Worm (Caenorhabditis elegans) whole organism, L3 larva: ENCODE data around the gene T25B9.2.

ENCODE experiments used
- R02D3.7 ChIP-seq: fragments of 150-350 bp; optimal IDR thresholded peaks from 2 replicates; lab custom pipeline; 2014; ENCODE audit warnings: missing biosample characterization, missing genetic modification characterization
- ZK546.5 ChIP-seq: sonication (generic microtip); optimal IDR thresholded peaks from 2 replicates; lab custom pipeline; 2017; ENCODE audit warnings: missing biosample characterization, missing genetic modification characterization
- aly-2 ChIP-seq: fragments of 150-350 bp; optimal IDR thresholded peaks from 2 replicates; lab custom pipeline; 2014; ENCODE audit warnings: missing biosample characterization, missing genetic modification characterization
- ama-1 ChIP-seq: fragments of 150-350 bp; optimal IDR thresholded peaks from 2 replicates; lab custom pipeline; 2018
- ceh-16 ChIP-seq: sonication (generic microtip); optimal IDR thresholded peaks from 2 replicates; lab custom pipeline; 2017; ENCODE audit warnings: missing biosample characterization, missing genetic modification characterization
- ceh-82 ChIP-seq: fragments of 150-350 bp; optimal IDR thresholded peaks from 2 replicates; lab custom pipeline; 2014; ENCODE audit warnings: missing biosample characterization, missing genetic modification characterization
- ceh-9 ChIP-seq: sonication (generic microtip); optimal IDR thresholded peaks from 2 replicates; lab custom pipeline; 2018; ENCODE audit warnings: missing biosample characterization, missing genetic modification characterization
- daf-12 ChIP-seq: fragments of 150-350 bp; optimal IDR thresholded peaks from 2 replicates; lab custom pipeline; 2014; ENCODE audit warnings: missing biosample characterization, missing genetic modification reagents, missing genetic modification characterization
- egl-5 ChIP-seq: fragments of 150-350 bp; optimal IDR thresholded peaks from 2 replicates; lab custom pipeline; 2017; ENCODE audit warnings: missing biosample characterization, missing genetic modification reagents, missing genetic modification characterization, inconsistent platforms
- elt-1 ChIP-seq: fragments of 150-350 bp; optimal IDR thresholded peaks from 2 replicates; lab custom pipeline; 2014; ENCODE audit warnings: missing biosample characterization, missing genetic modification characterization
- elt-2 ChIP-seq: sonication (generic microtip); optimal IDR thresholded peaks from 2 replicates; lab custom pipeline; 2016; ENCODE audit warnings: missing genetic modification reagents, mild to moderate bottlenecking, missing genetic modification characterization, missing compliant biosample characterization
- elt-3 ChIP-seq, 3 experiments: fragments of 150-350 bp in 1 of 3; sonication (generic microtip) in 2 of 3; optimal IDR thresholded peaks; 2 replicates in 2 of 3; 4 replicates in 1 of 3; lab custom pipeline; 2014 to 2017; ENCODE audit warnings: missing biosample characterization in 3 of 3, missing genetic modification characterization in 3 of 3
- eor-1 ChIP-seq, 2 experiments: fragments of 150-350 bp; optimal IDR thresholded peaks; 2 replicates each; lab custom pipeline; 2014 to 2018; ENCODE audit warnings: missing biosample characterization in 2 of 2, missing genetic modification characterization in 2 of 2
- fkh-10 ChIP-seq: sonication (generic microtip); optimal IDR thresholded peaks from 2 replicates; lab custom pipeline; 2017; ENCODE audit warnings: missing biosample characterization, missing genetic modification reagents, missing genetic modification characterization
- fkh-2 ChIP-seq: fragments of 150-350 bp; optimal IDR thresholded peaks from 2 replicates; lab custom pipeline; 2014; ENCODE audit warnings: missing biosample characterization, missing genetic modification reagents, missing genetic modification characterization
- fos-1 ChIP-seq: fragments of 150-350 bp; optimal IDR thresholded peaks from 2 replicates; lab custom pipeline; 2014; ENCODE audit warnings: missing biosample characterization, missing genetic modification characterization
- hmg-11 ChIP-seq: sonication (generic microtip); optimal IDR thresholded peaks from 2 replicates; lab custom pipeline; 2016; ENCODE audit warnings: missing genetic modification characterization, missing compliant biosample characterization
- jun-1 ChIP-seq: fragments of 150-350 bp; optimal IDR thresholded peaks from 2 replicates; lab custom pipeline; 2014; ENCODE audit warnings: missing biosample characterization, missing genetic modification reagents, missing genetic modification characterization
- lin-15B ChIP-seq: fragments of 150-350 bp; optimal IDR thresholded peaks from 2 replicates; lab custom pipeline; 2014; ENCODE audit warnings: missing biosample characterization, missing genetic modification characterization
- lin-39 ChIP-seq: fragments of 150-350 bp; optimal IDR thresholded peaks from 2 replicates; lab custom pipeline; 2018; ENCODE audit warnings: missing biosample characterization, missing genetic modification reagents, missing genetic modification characterization
- mdl-1 ChIP-seq: fragments of 150-350 bp; optimal IDR thresholded peaks from 2 replicates; lab custom pipeline; 2014; ENCODE audit warnings: missing biosample characterization, missing genetic modification characterization
- mml-1 ChIP-seq: fragments of 150-350 bp; sonication (generic microtip); optimal IDR thresholded peaks from 3 replicates; lab custom pipeline; 2014; ENCODE audit warnings: missing biosample characterization, missing genetic modification characterization
- nfya-1 ChIP-seq: sonication (generic microtip); optimal IDR thresholded peaks from 2 replicates; lab custom pipeline; 2017; ENCODE audit warnings: missing genetic modification characterization, mild to moderate bottlenecking, missing compliant biosample characterization, antibody characterized with exemption, moderate library complexity; ENCODE audit not compliant: insufficient read depth
- nhr-11 ChIP-seq: fragments of 150-350 bp; optimal IDR thresholded peaks from 2 replicates; lab custom pipeline; 2014; ENCODE audit warnings: missing biosample characterization, missing genetic modification characterization
- nhr-12 ChIP-seq: fragments of 150-350 bp; optimal IDR thresholded peaks from 2 replicates; lab custom pipeline; 2014; ENCODE audit warnings: missing biosample characterization, missing genetic modification characterization
- nhr-23 ChIP-seq: fragments of 150-350 bp; optimal IDR thresholded peaks from 2 replicates; lab custom pipeline; 2014; ENCODE audit warnings: missing biosample characterization, missing genetic modification reagents, missing genetic modification characterization
- nhr-25 ChIP-seq: sonication (generic microtip); optimal IDR thresholded peaks from 2 replicates; lab custom pipeline; 2017; ENCODE audit warnings: missing biosample characterization, missing genetic modification characterization
- nhr-28 ChIP-seq: fragments of 150-350 bp; optimal IDR thresholded peaks from 2 replicates; lab custom pipeline; 2014; ENCODE audit warnings: missing biosample characterization, missing genetic modification characterization
- nhr-43 ChIP-seq: sonication (generic microtip); optimal IDR thresholded peaks from 2 replicates; lab custom pipeline; 2016; ENCODE audit warnings: mild to moderate bottlenecking, missing genetic modification characterization, missing compliant biosample characterization; ENCODE audit not compliant: poor library complexity, severe bottlenecking
- nhr-76 ChIP-seq: fragments of 150-350 bp; sonication (generic microtip); optimal IDR thresholded peaks from 5 replicates; lab custom pipeline; 2014; ENCODE audit warnings: missing biosample characterization, missing genetic modification characterization
- nhr-77 ChIP-seq: fragments of 150-350 bp; optimal IDR thresholded peaks from 2 replicates; lab custom pipeline; 2014; ENCODE audit warnings: missing biosample characterization, missing genetic modification characterization
- pha-4 ChIP-seq: fragments of 150-350 bp; optimal IDR thresholded peaks from 2 replicates; lab custom pipeline; 2014; ENCODE audit warnings: missing biosample characterization, missing genetic modification reagents, missing genetic modification characterization
- pqm-1 ChIP-seq: fragments of 150-350 bp; optimal IDR thresholded peaks from 2 replicates; lab custom pipeline; 2017; ENCODE audit warnings: missing biosample characterization, missing genetic modification characterization, inconsistent platforms
- sea-2 ChIP-seq: fragments of 150-350 bp; sonication (generic microtip); optimal IDR thresholded peaks from 4 replicates; lab custom pipeline; 2014; ENCODE audit warnings: missing biosample characterization, missing genetic modification reagents, missing genetic modification characterization
- skn-1 ChIP-seq: fragments of 150-350 bp; optimal IDR thresholded peaks from 2 replicates; lab custom pipeline; 2014; ENCODE audit warnings: missing biosample characterization, missing genetic modification characterization
- snpc-4 ChIP-seq: fragments of 150-350 bp; optimal IDR thresholded peaks from 2 replicates; lab custom pipeline; 2014; ENCODE audit warnings: missing biosample characterization, missing genetic modification characterization
- tbx-2 ChIP-seq: sonication (generic microtip); optimal IDR thresholded peaks from 2 replicates; lab custom pipeline; 2016; ENCODE audit warnings: mild to moderate bottlenecking, missing genetic modification characterization, missing compliant biosample characterization
- unc-39 ChIP-seq: sonication (generic microtip); optimal IDR thresholded peaks from 4 replicates; lab custom pipeline; 2017; ENCODE audit warnings: missing biosample characterization, missing genetic modification characterization
- unc-62 ChIP-seq: fragments of 150-350 bp; sonication (generic microtip); optimal IDR thresholded peaks from 4 replicates; lab custom pipeline; 2014; ENCODE audit warnings: missing biosample characterization, missing genetic modification reagents, missing genetic modification characterization
- zag-1 ChIP-seq: fragments of 150-350 bp; optimal IDR thresholded peaks from 2 replicates; lab custom pipeline; 2014; ENCODE audit warnings: missing biosample characterization, missing genetic modification characterization
- ztf-11 ChIP-seq: fragments of 150-350 bp; optimal IDR thresholded peaks from 2 replicates; lab custom pipeline; 2014; ENCODE audit warnings: missing biosample characterization, missing genetic modification characterization
- ztf-4 ChIP-seq: fragments of 150-350 bp; optimal IDR thresholded peaks from 2 replicates; lab custom pipeline; 2014; ENCODE audit warnings: missing biosample characterization, missing genetic modification characterization

Gene T25B9.2

ce11 chrIV:10711729-10712128 lies 39.9 kb downstream of the T25B9.2 start, which contains the start of gene glb-21:
TSS of gene glb-21 (minus strand) at chrIV:10711794.
- TF ChIP-seq zag-1 (no peak), elt-2 (tag; lab: Kevin White, UChicago) (no peak), fkh-10 (GFP tag; lab: Kevin White, UChicago) (no peak), ceh-16 (tag; lab: Kevin White, UChicago) (no peak), daf-12 (no peak), tbx-2 (no peak), nhr-25 (tag; lab: Kevin White, UChicago) (no peak), fkh-2 (tag; lab: Kevin White, UChicago) (no peak), eor-1 (tag; optimal IDR thresholded peaks at IDR 0.05; lab: Kevin White, UChicago) (no peak), mml-1 (tag; lab: Kevin White, UChicago) (no peak), elt-3 (tag; optimal IDR thresholded peaks at IDR 0.05; lab: Kevin White, UChicago) (no peak), mdl-1 (tag; lab: Kevin White, UChicago) (no peak), ztf-4 (no peak), lin-39 (tag; lab: Kevin White, UChicago) (no peak), egl-5 (tag; lab: Kevin White, UChicago) (no peak)

DNA sequence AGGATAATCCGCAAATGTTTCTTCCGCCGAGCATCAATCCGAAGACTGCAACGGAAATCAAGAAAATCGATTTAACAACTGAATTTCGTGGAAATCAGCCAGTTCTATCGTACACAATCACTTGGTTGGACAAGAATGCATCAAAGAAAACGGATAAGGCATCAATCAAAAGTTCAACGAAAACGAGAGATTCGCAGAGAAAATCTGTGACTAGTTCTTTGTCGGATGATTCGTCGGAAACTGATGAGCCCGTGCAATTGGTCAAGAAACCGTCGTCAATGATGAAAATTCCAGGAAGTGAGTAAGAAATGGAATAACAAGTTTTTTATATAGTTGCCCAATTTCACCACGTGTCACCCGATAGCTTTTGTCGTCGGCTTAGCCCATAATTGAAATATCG lies 45.5 kb downstream of the T25B9.2 start, which contains the start of gene R102.6:
Gene R102.6 (minus strand): TSS at position 101 of the 400 bp plus-strand sequence.
- TF ChIP-seq elt-1 (no peak), ceh-9 (tag; lab: Kevin White, UChicago) (no peak), mdl-1 (tag; lab: Kevin White, UChicago) (no peak), nhr-12 (tag; lab: Kevin White, UChicago) (no peak), nhr-11 (tag; lab: Kevin White, UChicago) (no peak), ceh-82 (no peak), ama-1 (no peak), fkh-2 (tag; lab: Kevin White, UChicago) (no peak), sea-2 (no peak), nhr-76 (no peak)

ce11 chrIV:10705176-10705575 lies 46.5 kb downstream of the T25B9.2 start, which contains the start of gene R102.10:
TSS of gene R102.10 (plus strand) at chrIV:10705476.
- no peak for TF ChIP-seq fkh-10 (GFP tag; lab: Kevin White, UChicago)
- no peak for TF ChIP-seq nhr-12 (tag; lab: Kevin White, UChicago)
- TF ChIP-seq fos-1 (tag; lab: Kevin White, UChicago): no peak
- no peak for TF ChIP-seq unc-62
- no peak for TF ChIP-seq pha-4 (tag; lab: Kevin White, UChicago)
- TF ChIP-seq unc-39 (tag; lab: Kevin White, UChicago): no peak
- TF ChIP-seq zag-1: no peak
- TF ChIP-seq ama-1: no peak
- TF ChIP-seq ztf-11: no peak
- no peak for TF ChIP-seq daf-12
- no peak for TF ChIP-seq nhr-25 (tag; lab: Kevin White, UChicago)
- TF ChIP-seq ceh-16 (tag; lab: Kevin White, UChicago): no peak
- TF ChIP-seq ztf-4: no peak
- no peak for TF ChIP-seq nhr-23 (tag; lab: Kevin White, UChicago)
- TF ChIP-seq mdl-1 (tag; lab: Kevin White, UChicago): no peak
- no peak for TF ChIP-seq jun-1 (tag; lab: Kevin White, UChicago)
- no peak for TF ChIP-seq snpc-4 (tag; lab: Kevin White, UChicago)
- no peak for TF ChIP-seq nhr-77 (tag; lab: Kevin White, UChicago)
- TF ChIP-seq elt-2 (tag; lab: Kevin White, UChicago): no peak
- TF ChIP-seq, all 47 proteins: peak for 0

ce11 chrIV:10701866-10702458 lies 49.7 kb downstream of the T25B9.2 start:
- TF ChIP-seq tbx-2 (no peak), nhr-23 (tag; lab: Kevin White, UChicago) (peak; percentile 37), sea-2 (no peak), zag-1 (no peak), aly-2 (tag; lab: Kevin White, UChicago) (no peak), unc-39 (tag; lab: Kevin White, UChicago) (no peak), fkh-10 (GFP tag; lab: Kevin White, UChicago) (no peak), hmg-11 (no peak), elt-1 (no peak), lin-15B (tag; lab: Kevin White, UChicago) (no peak), ceh-9 (tag; lab: Kevin White, UChicago) (no peak), pqm-1 (tag; lab: Kevin White, UChicago) (no peak), ceh-82 (no peak), fkh-2 (tag; lab: Kevin White, UChicago) (no peak), nhr-43 (peak; percentile 71), R02D3.7 (tag; lab: Kevin White, UChicago) (no peak), elt-3 (tag; optimal IDR thresholded peaks at IDR 0.05; lab: Kevin White, UChicago) (peak in 1 of 3 experiments; percentile 28), skn-1 (tag; lab: Kevin White, UChicago) (no peak), ama-1 (no peak), nhr-28 (tag; lab: Kevin White, UChicago) (no peak), ZK546.5 (tag; lab: Kevin White, UChicago) (no peak), nfya-1 (tag; lab: Kevin White, UChicago) (no peak), ztf-11 (no peak)
- TF ChIP-seq, all 47 proteins: peak for 3
